Fruit fly (Drosophila melanogaster): ENCODE measurements around the gene CG10077.
A peak's percentile ranks its signal among the peaks of the same experiment; 100 is the strongest.

The CG10077 gene

dm6 chr3L:6979387-6980249 lies 23.9 kb upstream of the CG10077 start, which contains the start of gene Galphai (continued):
- peak; percentile 94 for TF ChIP-seq CG17186 (GFP tag; optimal IDR thresholded peaks at IDR 0.05)
- peak; percentile 19 for TF ChIP-seq fu2 (GFP tag; optimal IDR thresholded peaks at IDR 0.05)
- TF ChIP-seq inv (GFP tag; IDR thresholded peaks at IDR 0.05; ENCODE audit: partially characterized antibody): no peak; the same call in 1 of the 2 replicates
- TF ChIP-seq tap (tag; optimal IDR thresholded peaks at IDR 0.05): peak; percentile 33
- peak; percentile 18 for TF ChIP-seq CG13424 (tag; optimal IDR thresholded peaks at IDR 0.05)
- no peak for TF ChIP-seq Ptx1 (GFP tag; IDR thresholded peaks at IDR 0.05)
- TF ChIP-seq Jarid2 (GFP tag; optimal IDR thresholded peaks at IDR 0.05): peak; percentile 72
- no peak for TF ChIP-seq CG6175 (GFP tag; IDR thresholded peaks at IDR 0.05)
- TF ChIP-seq nom (GFP tag; optimal IDR thresholded peaks at IDR 0.05): peak; percentile 77
- no peak for TF ChIP-seq dmrt99B (tag; optimal IDR thresholded peaks at IDR 0.05)
- TF ChIP-seq CG4424 (GFP tag; optimal IDR thresholded peaks at IDR 0.05): no peak
- TF ChIP-seq dpn (GFP tag; optimal IDR thresholded peaks at IDR 0.05): peak; percentile 38 to 45
- no peak for TF ChIP-seq wek (GFP tag; optimal IDR thresholded peaks at IDR 0.05)
- peak; percentile 41 for TF ChIP-seq unc-4 (GFP tag; IDR thresholded peaks at IDR 0.05; ENCODE audit: partially characterized antibody)
- TF ChIP-seq fd3F (GFP tag; optimal IDR thresholded peaks at IDR 0.05): no peak
- no peak for TF ChIP-seq Tbp (GFP tag; optimal IDR thresholded peaks at IDR 0.05)
- TF ChIP-seq CG7963 (GFP tag; IDR thresholded peaks at IDR 0.05; ENCODE audit: partially characterized antibody): no peak
- TF ChIP-seq CG8924 (tag; optimal IDR thresholded peaks at IDR 0.05): peak; percentile 42
- no peak for TF ChIP-seq CG4730 (GFP tag; IDR thresholded peaks at IDR 0.05)
- TF ChIP-seq Pdp1 (GFP tag; optimal IDR thresholded peaks at IDR 0.05): peak in 1 of 2 experiments; percentile 82
- TF ChIP-seq CG2129 (GFP tag; IDR thresholded peaks at IDR 0.05; ENCODE audit: partially characterized antibody): no peak
- TF ChIP-seq Meics (GFP tag; optimal IDR thresholded peaks at IDR 0.05): no peak
- TF ChIP-seq CG11723 (GFP tag; optimal IDR thresholded peaks at IDR 0.05): no peak
- TF ChIP-seq twi (tag; optimal IDR thresholded peaks at IDR 0.05): no peak
- TF ChIP-seq Fer3 (tag; optimal IDR thresholded peaks at IDR 0.05): no peak
- TF ChIP-seq CG11093 (GFP tag; IDR thresholded peaks at IDR 0.05): no peak
- TF ChIP-seq scrt (GFP tag; optimal IDR thresholded peaks at IDR 0.05): no peak
- peak; percentile 79 for TF ChIP-seq CG8478 (optimal IDR thresholded peaks at IDR 0.05)
- peak; percentile 24 for TF ChIP-seq ash1 (GFP tag; optimal IDR thresholded peaks at IDR 0.05)
- TF ChIP-seq stc (GFP tag; IDR thresholded peaks at IDR 0.05): no peak
- peak; percentile 8 to 21 for TF ChIP-seq chif (GFP tag; optimal IDR thresholded peaks at IDR 0.05)
- no peak for TF ChIP-seq CG8089 (GFP tag; optimal IDR thresholded peaks at IDR 0.05)
- TF ChIP-seq btn (GFP tag; optimal IDR thresholded peaks at IDR 0.05): no peak
- TF ChIP-seq exex (tag; optimal IDR thresholded peaks at IDR 0.05): no peak
- TF ChIP-seq cas (GFP tag; IDR thresholded peaks at IDR 0.05): 0 out of 2 replicates have a peak, but pooled peaks have one; percentile 12
- TF ChIP-seq CG13296 (GFP tag; optimal IDR thresholded peaks at IDR 0.05): peak; percentile 7
- no peak for TF ChIP-seq ATbp (GFP tag; optimal IDR thresholded peaks at IDR 0.05)
- no peak for TF ChIP-seq D19A (tag; optimal IDR thresholded peaks at IDR 0.05)
- peak; percentile 71 for TF ChIP-seq knrl (GFP tag; IDR thresholded peaks at IDR 0.05; ENCODE audit: partially characterized antibody)
- TF ChIP-seq zfh1 (GFP tag; IDR thresholded peaks at IDR 0.05): no peak
- no peak for TF ChIP-seq Usf (GFP tag; optimal IDR thresholded peaks at IDR 0.05)
- TF ChIP-seq CG10462 (GFP tag; optimal IDR thresholded peaks at IDR 0.05): no peak
- TF ChIP-seq CG32532 (GFP tag; IDR thresholded peaks at IDR 0.05): peak; percentile 24; the same call in 1 of the 2 replicates
- peak; percentile 28 for TF ChIP-seq CG1792 (GFP tag; optimal IDR thresholded peaks at IDR 0.05)
- TF ChIP-seq Oaz (GFP tag; IDR thresholded peaks at IDR 0.05): no peak
- peak; percentile 13 for TF ChIP-seq CG16863 (GFP tag; optimal IDR thresholded peaks at IDR 0.05)
- TF ChIP-seq CG3838 (GFP tag; optimal IDR thresholded peaks at IDR 0.05): no peak
- TF ChIP-seq usp (GFP tag; optimal IDR thresholded peaks at IDR 0.05): no peak
- no peak for TF ChIP-seq CG9727 (GFP tag; optimal IDR thresholded peaks at IDR 0.05)

Data from whole organism, embryonic.